Fruit fly (Drosophila melanogaster) whole organism, embryonic: ENCODE results near the gene CG43447.

ENCODE experiments used
- C15 ChIP-seq: fragments of 200-800 bp; sonication (Bioruptor generic); IDR thresholded peaks from 3 replicates; pipeline ENCODE4 v1.3.6; 2022; ENCODE audit warnings: missing biosample characterization, missing genetic modification characterization
- CG10462 ChIP-seq: fragments of 200-800 bp; sonication (Bioruptor generic); optimal IDR thresholded peaks from 2 replicates; lab custom pipeline; 2016; ENCODE audit warnings: missing biosample characterization, missing genetic modification characterization
- CG10959 ChIP-seq: fragments of 200-800 bp; sonication (Bioruptor generic); IDR thresholded peaks from 2 replicates; pipeline ENCODE4 v1.3.6; 2022; ENCODE audit warnings: missing biosample characterization, missing genetic modification characterization
- CG11504 ChIP-seq: fragments of 200-800 bp; sonication (Bioruptor generic); optimal IDR thresholded peaks from 3 replicates; lab custom pipeline; 2019; ENCODE audit warnings: missing biosample characterization, mild to moderate bottlenecking, missing genetic modification characterization, moderate library complexity
- CG12071 ChIP-seq: fragments of 200-800 bp; sonication (Bioruptor generic); optimal IDR thresholded peaks from 3 replicates; lab custom pipeline; 2018; ENCODE audit warnings: missing biosample characterization, mild to moderate bottlenecking, missing genetic modification characterization
- CG12299 ChIP-seq: fragments of 200-800 bp; sonication (Bioruptor generic); optimal IDR thresholded peaks from 2 replicates; lab custom pipeline; 2018; ENCODE audit warnings: missing biosample characterization, mild to moderate bottlenecking, missing genetic modification characterization
- CG13296 ChIP-seq: fragments of 200-800 bp; sonication (Bioruptor generic); optimal IDR thresholded peaks from 3 replicates; lab custom pipeline; 2018; ENCODE audit warnings: missing biosample characterization, mild to moderate bottlenecking, missing genetic modification characterization
- CG16779 ChIP-seq: fragments of 200-800 bp; sonication (Bioruptor generic); IDR thresholded peaks from 2 replicates; pipeline ENCODE4 v1.3.6; 2022; ENCODE audit warnings: missing biosample characterization, missing genetic modification characterization
- CG17328 ChIP-seq: fragments of 200-800 bp; sonication (Bioruptor generic); IDR thresholded peaks from 2 replicates; pipeline ENCODE4 v1.3.6; 2022; ENCODE audit warnings: missing biosample characterization, missing genetic modification characterization
- CG18476 ChIP-seq: fragments of 200-800 bp; sonication (Bioruptor generic); optimal IDR thresholded peaks from 2 replicates; lab custom pipeline; 2016; ENCODE audit warnings: missing biosample characterization, mild to moderate bottlenecking, missing genetic modification characterization
- CG2199 ChIP-seq: fragments of 200-800 bp; sonication (Bioruptor generic); IDR thresholded peaks from 3 replicates; pipeline ENCODE4 v1.3.6; 2022; ENCODE audit warnings: missing biosample characterization, missing genetic modification characterization
- CG2712 ChIP-seq: fragments of 200-800 bp; optimal IDR thresholded peaks from 3 replicates; lab custom pipeline; 2019; ENCODE audit warnings: missing biosample characterization, mild to moderate bottlenecking, missing genetic modification characterization, moderate library complexity
- CG32767 ChIP-seq: fragments of 200-800 bp; sonication (Bioruptor generic); IDR thresholded peaks from 2 replicates; pipeline ENCODE4 v1.3.6; 2022; ENCODE audit warnings: missing biosample characterization, missing genetic modification characterization
- CG42726 ChIP-seq: fragments of 200-800 bp; sonication (Bioruptor generic); IDR thresholded peaks from 2 replicates; pipeline ENCODE4 v1.3.6; 2022; ENCODE audit warnings: missing biosample characterization, missing genetic modification characterization; ENCODE audit not compliant: partially characterized antibody
- CG4328 ChIP-seq: fragments of 200-800 bp; sonication (Bioruptor generic); optimal IDR thresholded peaks from 3 replicates; lab custom pipeline; 2017; ENCODE audit warnings: missing biosample characterization, missing genetic modification reagents, missing genetic modification characterization
- CG4360 ChIP-seq: fragments of 200-800 bp; sonication (Bioruptor generic); IDR thresholded peaks from 2 replicates; pipeline ENCODE4 v1.3.6; 2022; ENCODE audit warnings: missing biosample characterization, missing genetic modification characterization
- CG6689 ChIP-seq: fragments of 200-800 bp; sonication (Bioruptor generic); IDR thresholded peaks from 2 replicates; pipeline ENCODE4 v1.3.6; 2022; ENCODE audit warnings: missing biosample characterization, missing genetic modification characterization
- CG7357 ChIP-seq: fragments of 200-800 bp; sonication (Bioruptor generic); IDR thresholded peaks from 3 replicates; pipeline ENCODE4 v1.3.6; 2022; ENCODE audit warnings: missing biosample characterization, missing genetic modification characterization
- CG7786 ChIP-seq: fragments of 200-800 bp; sonication (Bioruptor generic); optimal IDR thresholded peaks from 2 replicates; lab custom pipeline; 2016; ENCODE audit warnings: missing biosample characterization, missing genetic modification characterization
- CG8290 ChIP-seq, 3 experiments: fragments of 200-800 bp; sonication (Bioruptor generic); optimal IDR thresholded peaks; 2 replicates each; lab custom pipeline; 2016 to 2019; ENCODE audit warnings: missing biosample characterization in 3 of 3, missing genetic modification characterization in 3 of 3, mild to moderate bottlenecking in 2 of 3, moderate library complexity in 1 of 3
- CG8924 ChIP-seq: fragments of 200-800 bp; optimal IDR thresholded peaks from 3 replicates; lab custom pipeline; 2019; ENCODE audit warnings: missing biosample characterization, mild to moderate bottlenecking, missing genetic modification characterization, moderate library complexity
- CG9876 ChIP-seq: fragments of 200-800 bp; sonication (Bioruptor generic); optimal IDR thresholded peaks from 2 replicates; lab custom pipeline; 2016; ENCODE audit warnings: missing biosample characterization, missing genetic modification characterization
- Deaf1 ChIP-seq: fragments of 200-800 bp; optimal IDR thresholded peaks from 3 replicates; lab custom pipeline; 2019; ENCODE audit warnings: missing biosample characterization, mild to moderate bottlenecking, missing genetic modification characterization, moderate library complexity
- HHEX ChIP-seq: fragments of 200-800 bp; sonication (Bioruptor generic); optimal IDR thresholded peaks from 3 replicates; lab custom pipeline; 2017; ENCODE audit warnings: missing biosample characterization, mild to moderate bottlenecking, missing genetic modification characterization, missing genetic modification reagents
- Hr78 ChIP-seq, 2 experiments: fragments of 200-800 bp in 1 of 2; fragments of >200 bp in 1 of 2; sonication (Bioruptor generic) in 1 of 2; optimal IDR thresholded peaks; 2 replicates each; lab custom pipeline; 2017 to 2019; ENCODE audit warnings: missing biosample characterization in 2 of 2, missing genetic modification characterization in 2 of 2, mild to moderate bottlenecking in 1 of 2, moderate library complexity in 1 of 2
- MTF-1 ChIP-seq: fragments of 200-800 bp; sonication (Bioruptor generic); optimal IDR thresholded peaks from 2 replicates; lab custom pipeline; 2018; ENCODE audit warnings: missing biosample characterization, mild to moderate bottlenecking, missing genetic modification characterization, borderline replicate concordance
- NfI ChIP-seq: fragments of 200-800 bp; sonication (Bioruptor generic); optimal IDR thresholded peaks from 3 replicates; lab custom pipeline; 2018; ENCODE audit warnings: missing biosample characterization, mild to moderate bottlenecking, missing genetic modification characterization, moderate library complexity
- Oli ChIP-seq: fragments of 200-800 bp; sonication (Bioruptor generic); optimal IDR thresholded peaks from 2 replicates; lab custom pipeline; 2018; ENCODE audit warnings: missing biosample characterization, mild to moderate bottlenecking, missing genetic modification characterization, moderate library complexity
- Opbp ChIP-seq: fragments of 200-800 bp; sonication (Bioruptor generic); IDR thresholded peaks from 3 replicates; pipeline ENCODE4 v1.3.6; 2022; ENCODE audit warnings: missing biosample characterization, missing genetic modification characterization; ENCODE audit not compliant: partially characterized antibody
- Rx ChIP-seq: fragments of 200-800 bp; sonication (Bioruptor generic); IDR thresholded peaks from 2 replicates; pipeline ENCODE4 v1.3.6; 2022; ENCODE audit warnings: missing biosample characterization, missing genetic modification characterization
- Six4 ChIP-seq: fragments of 200-800 bp; sonication (Bioruptor generic); optimal IDR thresholded peaks from 2 replicates; lab custom pipeline; 2016; ENCODE audit warnings: missing biosample characterization, missing genetic modification characterization
- Tbp ChIP-seq: fragments of >200 bp; optimal IDR thresholded peaks from 2 replicates; lab custom pipeline; 2018; ENCODE audit warnings: missing biosample characterization, missing genetic modification characterization
- Trl ChIP-seq, 3 experiments: fragments of >200 bp in 2 of 3; fragments of 200-800 bp in 1 of 3; sonication (Bioruptor generic) in 1 of 3; optimal IDR thresholded peaks; 2 replicates in 1 of 3; 3 replicates in 2 of 3; lab custom pipeline; 2016 to 2017; ENCODE audit warnings: missing biosample characterization in 1 of 3, missing genetic modification characterization in 1 of 3
- ac ChIP-seq: fragments of 200-800 bp; sonication (Bioruptor generic); optimal IDR thresholded peaks from 3 replicates; lab custom pipeline; 2017; ENCODE audit warnings: missing biosample characterization, mild to moderate bottlenecking, missing genetic modification characterization
- al ChIP-seq: fragments of 200-800 bp; sonication (Bioruptor generic); IDR thresholded peaks from 2 replicates; pipeline ENCODE4 v1.3.6; 2022; ENCODE audit warnings: missing biosample characterization, missing genetic modification characterization
- amos ChIP-seq: fragments of 200-800 bp; sonication (Bioruptor generic); IDR thresholded peaks from 2 replicates; pipeline ENCODE4 v1.3.6; 2022; ENCODE audit warnings: missing biosample characterization, missing genetic modification characterization; ENCODE audit not compliant: partially characterized antibody
- ash1 ChIP-seq: fragments of 200-800 bp; sonication (Bioruptor generic); optimal IDR thresholded peaks from 2 replicates; lab custom pipeline; 2018; ENCODE audit warnings: missing biosample characterization, mild to moderate bottlenecking, missing genetic modification characterization
- bigmax ChIP-seq: fragments of 200-800 bp; sonication (Bioruptor generic); optimal IDR thresholded peaks from 2 replicates; lab custom pipeline; 2018; ENCODE audit warnings: missing biosample characterization, mild to moderate bottlenecking, missing genetic modification characterization
- chif ChIP-seq, 2 experiments: fragments of 200-800 bp; sonication (Bioruptor generic); optimal IDR thresholded peaks; 3 replicates each; lab custom pipeline; 2016; ENCODE audit warnings: missing biosample characterization in 2 of 2, missing genetic modification characterization in 2 of 2
- eve ChIP-seq, 2 experiments: fragments of >200 bp; optimal IDR thresholded peaks; 2 replicates each; lab custom pipeline; 2017; ENCODE audit warnings: missing biosample characterization in 2 of 2, missing genetic modification characterization in 2 of 2
- fd102C ChIP-seq: fragments of 200-800 bp; sonication (Bioruptor generic); optimal IDR thresholded peaks from 2 replicates; lab custom pipeline; 2018; ENCODE audit warnings: missing biosample characterization, mild to moderate bottlenecking, missing genetic modification characterization, moderate library complexity
- hkb ChIP-seq, 2 experiments: fragments of 200-800 bp in 1 of 2; fragments of >200 bp in 1 of 2; sonication (Bioruptor generic) in 1 of 2; IDR thresholded peaks in 1 of 2; optimal IDR thresholded peaks in 1 of 2; 2 replicates each; pipeline versions ENCODE4 v1.3.6 to Lab custom; 2017 to 2022; ENCODE audit warnings: missing biosample characterization in 1 of 2, missing genetic modification characterization in 1 of 2
- mld ChIP-seq: fragments of 200-800 bp; sonication (Bioruptor generic); IDR thresholded peaks from 3 replicates; pipeline ENCODE4 v1.3.6; 2022; ENCODE audit warnings: missing biosample characterization, missing genetic modification characterization; ENCODE audit not compliant: partially characterized antibody
- pho ChIP-seq: fragments of 200-800 bp; sonication (Bioruptor generic); optimal IDR thresholded peaks from 2 replicates; lab custom pipeline; 2016; ENCODE audit warnings: missing biosample characterization, missing genetic modification characterization
- sd ChIP-seq: fragments of 200-800 bp; sonication (Bioruptor generic); optimal IDR thresholded peaks from 3 replicates; lab custom pipeline; 2018; ENCODE audit warnings: missing biosample characterization, mild to moderate bottlenecking, missing genetic modification characterization, moderate library complexity
- sob ChIP-seq: fragments of 200-800 bp; sonication (Bioruptor generic); IDR thresholded peaks from 2 replicates; pipeline ENCODE4 v1.3.6; 2022; ENCODE audit warnings: missing biosample characterization, missing genetic modification characterization
- tin ChIP-seq: fragments of 200-800 bp; sonication (Bioruptor generic); optimal IDR thresholded peaks from 3 replicates; lab custom pipeline; 2016; ENCODE audit warnings: missing biosample characterization, missing genetic modification characterization
- tup ChIP-seq: fragments of 200-800 bp; sonication (Bioruptor generic); optimal IDR thresholded peaks from 2 replicates; lab custom pipeline; 2016; ENCODE audit warnings: missing biosample characterization, mild to moderate bottlenecking, missing genetic modification characterization, moderate library complexity

CG43447 gene

dm6 chr3R:27437308-27437707, 2.8 kb upstream of the CG43447 start, which contains the start of gene side (continued):
- peak; percentile 38; the same call in 1 of the 2 replicates for TF ChIP-seq amos (GFP tag; lab: Robert Waterston, UW)
- no peak for TF ChIP-seq CG13296
- TF ChIP-seq ac (GFP tag; lab: Kevin White, UChicago): peak; percentile 41
- no peak for TF ChIP-seq CG17328
- TF ChIP-seq CG6689: no peak
- no peak for TF ChIP-seq Hr78 (GFP tag; optimal IDR thresholded peaks at IDR 0.05; lab: Kevin White, UChicago)
- TF ChIP-seq CG9876 (GFP tag; lab: Kevin White, UChicago): no peak
- 0 out of 3 replicates have a peak, but pooled peaks have one; percentile 12 for TF ChIP-seq mld (GFP tag; lab: Robert Waterston, UW)
- no peak for TF ChIP-seq CG8290 (GFP tag; optimal IDR thresholded peaks at IDR 0.05; lab: Kevin White, UChicago)
- TF ChIP-seq CG8290 (tag; optimal IDR thresholded peaks at IDR 0.05; lab: Kevin White, UChicago): no peak
- TF ChIP-seq CG42726 (GFP tag; lab: Robert Waterston, UW): peak; percentile 53; the same call in 1 of the 2 replicates
- TF ChIP-seq CG18476 (GFP tag; lab: Kevin White, UChicago): no peak
- TF ChIP-seq Tbp (GFP tag; lab: Kevin White, UChicago): no peak
- TF ChIP-seq CG4360 (GFP tag; lab: Robert Waterston, UW): peak; percentile 73
- 0 out of 2 replicates have a peak, but pooled peaks have one; percentile 18 for TF ChIP-seq sob (GFP tag; lab: Robert Waterston, UW)
- no peak for TF ChIP-seq tup
- peak; percentile 6 for TF ChIP-seq CG2712
- TF ChIP-seq hkb (optimal IDR thresholded peaks at IDR 0.05; lab: Kevin White, UChicago): no peak
- no peak for TF ChIP-seq hkb (GFP tag; IDR thresholded peaks at IDR 0.05; lab: Robert Waterston, UW)
- no peak for TF ChIP-seq MTF-1 (GFP tag; lab: Kevin White, UChicago)
- no peak for TF ChIP-seq Oli (tag; lab: Kevin White, UChicago)
- TF ChIP-seq pho (GFP tag; lab: Kevin White, UChicago): no peak
- TF ChIP-seq sd: no peak
- peak; percentile 62; the same call in 1 of the 3 replicates for TF ChIP-seq CG2199 (GFP tag; lab: Robert Waterston, UW)
- TF ChIP-seq ash1: no peak

DNA sequence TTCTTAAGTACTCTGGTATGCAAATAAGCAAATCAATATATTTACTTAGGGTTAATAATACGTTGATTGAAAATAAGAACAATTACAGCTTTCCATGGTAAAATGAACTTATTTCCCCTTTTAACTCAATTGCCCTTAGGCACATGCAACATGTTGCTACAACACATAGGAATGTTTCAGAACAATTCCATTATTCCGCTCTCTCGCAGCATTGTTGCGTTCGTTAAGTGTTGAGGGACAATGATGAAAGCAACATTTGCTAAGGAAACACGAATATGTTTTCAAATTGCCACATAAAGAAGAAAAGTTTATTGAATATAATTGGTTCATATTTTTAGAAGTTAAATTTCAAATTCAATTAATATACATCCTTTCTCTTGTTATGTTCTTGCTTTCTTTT, 1.7 kb upstream of the CG43447 start:
- TF ChIP-seq tin: no peak
- no peak for TF ChIP-seq Opbp (GFP tag; lab: Robert Waterston, UW)
- TF ChIP-seq Trl (optimal IDR thresholded peaks at IDR 0.05; lab: Kevin White, UChicago): peak in 1 of 2 experiments; percentile 17
- no peak for TF ChIP-seq Trl (GFP tag; optimal IDR thresholded peaks at IDR 0.05; lab: Kevin White, UChicago)
- TF ChIP-seq CG16779 (GFP tag; lab: Robert Waterston, UW): no peak
- no peak for TF ChIP-seq C15 (GFP tag; lab: Robert Waterston, UW)
- TF ChIP-seq CG11504 (tag; lab: Kevin White, UChicago): peak; percentile 99
- peak; percentile 41 for TF ChIP-seq Deaf1 (tag; lab: Kevin White, UChicago)
- no peak for TF ChIP-seq NfI (GFP tag; lab: Kevin White, UChicago)
- no peak for TF ChIP-seq CG12299 (tag; lab: Kevin White, UChicago)
- TF ChIP-seq CG4328 (GFP tag; lab: Kevin White, UChicago): no peak
- no peak for TF ChIP-seq CG10959 (GFP tag; lab: Robert Waterston, UW)

DNA sequence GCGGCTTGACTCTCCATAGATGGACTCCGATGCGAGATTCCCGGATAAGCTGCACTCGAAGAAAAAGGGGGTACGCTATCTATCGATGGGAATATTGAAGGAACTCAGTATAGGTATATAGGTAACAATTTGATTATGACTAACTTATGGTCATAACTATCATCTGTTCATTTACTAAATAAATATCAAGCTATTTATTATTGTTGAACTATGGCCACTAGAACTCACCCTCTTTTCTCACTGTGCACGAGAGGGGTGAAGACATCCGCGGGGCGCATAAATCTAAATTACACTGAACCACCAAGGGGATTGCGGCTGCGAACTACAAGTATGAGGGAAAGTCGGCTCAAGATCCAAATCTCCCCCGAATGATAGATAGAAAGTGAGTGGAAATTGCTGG, 516 bp downstream of the CG43447 start, which contains the start of gene CG44290:
CG44290 (minus strand) TSS at position 317 of the 400 bp plus-strand sequence.
- TF ChIP-seq CG7357 (0 out of 3 replicates have a peak, but pooled peaks have one; percentile 12), CG32767 (GFP tag; lab: Robert Waterston, UW) (no peak), chif (GFP tag; optimal IDR thresholded peaks at IDR 0.05; lab: Kevin White, UChicago) (peak in 1 of 2 experiments; percentile 53), CG12071 (GFP tag; lab: Kevin White, UChicago) (no peak), Six4 (GFP tag; lab: Kevin White, UChicago) (peak; percentile 11), eve (GFP tag; optimal IDR thresholded peaks at IDR 0.05; lab: Kevin White, UChicago) (peak in 1 of 2 experiments; percentile 61), al (GFP tag; lab: Robert Waterston, UW) (no peak), Rx (GFP tag; lab: Robert Waterston, UW) (no peak), CG10462 (GFP tag; lab: Kevin White, UChicago) (no peak), CG8924 (tag; lab: Kevin White, UChicago) (peak; percentile 34), HHEX (GFP tag; lab: Kevin White, UChicago) (no peak), bigmax (GFP tag; lab: Kevin White, UChicago) (no peak), CG18476 (GFP tag; lab: Kevin White, UChicago) (no peak), fd102C (GFP tag; lab: Kevin White, UChicago) (no peak), CG7786 (GFP tag; lab: Kevin White, UChicago) (no peak)
